Worm (Caenorhabditis elegans): ENCODE data around the gene tra-3.
A peak's percentile ranks its signal among the peaks of the same experiment; 100 is the strongest.

tra-3 gene

DNA sequence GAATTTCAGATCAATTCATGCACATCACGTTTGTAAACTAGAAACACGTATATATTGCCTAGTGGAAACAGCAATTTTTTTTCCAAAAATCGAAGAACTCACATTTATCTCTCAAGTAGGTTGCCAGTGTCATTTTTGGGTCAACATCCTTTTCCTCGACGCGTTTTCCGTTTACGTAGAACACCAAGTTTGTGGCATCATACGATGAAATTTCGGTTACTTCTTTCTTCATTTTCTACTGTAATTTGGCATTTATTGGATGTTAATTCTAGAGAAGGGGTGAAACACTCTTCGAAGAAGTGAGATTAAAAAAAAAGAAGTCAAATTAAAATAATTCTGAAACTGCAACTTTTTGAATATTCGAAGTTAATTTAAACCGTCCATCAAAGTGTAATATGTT, 31.3 kb downstream of the tra-3 start, which contains the start of gene xdh-1:
Gene xdh-1, minus strand, starts transcription at position 240 of the 400 bp plus-strand sequence.
- no peak for TF ChIP-seq R02D3.7 (tag; optimal IDR thresholded peaks at IDR 0.05)
- no peak for TF ChIP-seq nfya-1 (tag; optimal IDR thresholded peaks at IDR 0.05; ENCODE audit: insufficient read depth)
- no peak for TF ChIP-seq ceh-28 (tag; optimal IDR thresholded peaks at IDR 0.05)
- no peak for TF ChIP-seq lsy-12 (tag; optimal IDR thresholded peaks at IDR 0.05)
- TF ChIP-seq sea-2 (GFP tag; optimal IDR thresholded peaks at IDR 0.05): no peak
- no peak for TF ChIP-seq fkh-10 (GFP tag; optimal IDR thresholded peaks at IDR 0.05)
- TF ChIP-seq egl-27 (tag; optimal IDR thresholded peaks at IDR 0.05): no peak
- no peak for TF ChIP-seq nhr-28 (tag; optimal IDR thresholded peaks at IDR 0.05)
- TF ChIP-seq mml-1 (tag; optimal IDR thresholded peaks at IDR 0.05): no peak
- no peak for TF ChIP-seq jun-1 (tag; optimal IDR thresholded peaks at IDR 0.05)
- TF ChIP-seq pha-4 (tag; optimal IDR thresholded peaks at IDR 0.05): no peak
- TF ChIP-seq unc-62 (GFP tag; optimal IDR thresholded peaks at IDR 0.05): no peak
- TF ChIP-seq mdl-1 (tag; optimal IDR thresholded peaks at IDR 0.05): no peak
- TF ChIP-seq unc-39 (tag; optimal IDR thresholded peaks at IDR 0.05): no peak
- no peak for TF ChIP-seq tbx-2 (tag; optimal IDR thresholded peaks at IDR 0.05)
- TF ChIP-seq pqm-1 (tag; optimal IDR thresholded peaks at IDR 0.05): no peak
- no peak for TF ChIP-seq hmg-11 (tag; optimal IDR thresholded peaks at IDR 0.05)
- TF ChIP-seq ZK546.5 (tag; optimal IDR thresholded peaks at IDR 0.05): no peak
- TF ChIP-seq nhr-11 (tag; optimal IDR thresholded peaks at IDR 0.05): no peak
- no peak for TF ChIP-seq nhr-23 (tag; optimal IDR thresholded peaks at IDR 0.05)

- TF ChIP-seq zag-1 (tag; optimal IDR thresholded peaks at IDR 0.05) (no peak), ceh-9 (tag; optimal IDR thresholded peaks at IDR 0.05) (no peak), nhr-23 (tag; optimal IDR thresholded peaks at IDR 0.05) (no peak), mml-1 (tag; optimal IDR thresholded peaks at IDR 0.05) (no peak), lin-39 (tag; optimal IDR thresholded peaks at IDR 0.05) (no peak), nhr-237 (tag; optimal IDR thresholded peaks at IDR 0.05) (no peak), R02D3.7 (tag; optimal IDR thresholded peaks at IDR 0.05) (no peak), fos-1 (tag; optimal IDR thresholded peaks at IDR 0.05) (no peak), fkh-10 (GFP tag; optimal IDR thresholded peaks at IDR 0.05) (no peak), jun-1 (tag; optimal IDR thresholded peaks at IDR 0.05) (no peak), nhr-28 (tag; optimal IDR thresholded peaks at IDR 0.05) (no peak)
These were observed 35.4 kb downstream of the tra-3 start for ce11 chrIV:14408569-14408968.

DNA sequence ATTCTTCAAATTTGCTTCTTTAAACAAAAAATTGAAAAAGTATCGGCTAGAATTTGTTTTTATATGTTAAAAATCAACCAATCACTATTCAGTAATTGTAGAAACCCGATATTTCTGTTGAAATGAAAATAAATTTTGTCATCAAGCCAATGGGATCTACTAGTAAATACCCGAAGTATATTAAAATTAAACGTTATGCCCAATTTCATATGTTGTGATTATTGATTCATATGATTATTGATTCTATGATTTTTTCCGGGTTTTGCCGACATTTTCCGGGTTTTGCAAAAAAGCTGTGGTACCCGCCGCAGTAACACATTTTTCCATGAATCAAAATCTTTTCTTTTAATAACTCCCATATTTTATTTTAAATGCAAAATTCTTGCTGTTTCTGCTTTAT, 48.5 kb downstream of the tra-3 start:
- TF ChIP-seq nhr-237 (tag; optimal IDR thresholded peaks at IDR 0.05): no peak
- TF ChIP-seq jun-1 (tag; optimal IDR thresholded peaks at IDR 0.05): no peak

- TF ChIP-seq snpc-4 (tag; optimal IDR thresholded peaks at IDR 0.05) (no peak), nhr-28 (tag; optimal IDR thresholded peaks at IDR 0.05) (no peak), pqm-1 (tag; optimal IDR thresholded peaks at IDR 0.05) (no peak), unc-62 (GFP tag; optimal IDR thresholded peaks at IDR 0.05) (no peak), nhr-237 (tag; optimal IDR thresholded peaks at IDR 0.05) (no peak), nhr-23 (tag; optimal IDR thresholded peaks at IDR 0.05) (no peak)
These were observed 49.2 kb downstream of the tra-3 start for ce11 chrIV:14394812-14395211.

ce11 chrIV:14393838-14394237, 50.1 kb downstream of the tra-3 start, which contains the start of gene clc-8:
clc-8 (plus strand) TSS chrIV:14394138.
- no peak for TF ChIP-seq lsy-12 (tag; optimal IDR thresholded peaks at IDR 0.05)
- no peak for TF ChIP-seq ZK546.5 (tag; optimal IDR thresholded peaks at IDR 0.05)
- TF ChIP-seq ztf-11 (tag; optimal IDR thresholded peaks at IDR 0.05): no peak
- no peak for TF ChIP-seq elt-3 (tag; optimal IDR thresholded peaks at IDR 0.05)
- TF ChIP-seq tbx-2 (tag; optimal IDR thresholded peaks at IDR 0.05): no peak
- TF ChIP-seq nhr-43 (tag; optimal IDR thresholded peaks at IDR 0.05; ENCODE audit: poor library complexity, severe bottlenecking): no peak
- no peak for TF ChIP-seq pqm-1 (tag; optimal IDR thresholded peaks at IDR 0.05)
- TF ChIP-seq nhr-25 (tag; optimal IDR thresholded peaks at IDR 0.05): no peak

DNA sequence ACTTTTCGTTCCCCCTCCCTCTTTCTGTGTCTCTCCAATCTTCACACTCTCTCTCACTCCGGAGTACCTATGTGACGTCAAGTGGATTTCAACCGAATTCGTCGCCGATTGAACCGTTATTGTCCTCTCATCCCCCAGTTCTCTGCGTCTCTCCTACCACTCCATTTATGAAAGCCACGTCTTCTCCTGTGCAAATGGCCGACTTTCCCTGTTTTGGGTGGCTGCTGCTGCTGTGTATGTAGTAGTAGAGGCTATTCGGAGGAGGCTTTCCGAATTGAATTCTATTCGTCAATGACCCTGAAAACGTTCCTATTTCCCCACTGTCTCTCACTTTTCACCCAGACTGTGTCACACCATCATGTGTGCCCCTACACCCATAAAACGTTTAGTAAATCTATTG, 52.2 kb downstream of the tra-3 start:
- TF ChIP-seq nhr-25 (tag; optimal IDR thresholded peaks at IDR 0.05): peak; percentile 86
- TF ChIP-seq ceh-9 (tag; optimal IDR thresholded peaks at IDR 0.05): no peak
- TF ChIP-seq lin-15B (tag; optimal IDR thresholded peaks at IDR 0.05): no peak
- TF ChIP-seq elt-1 (tag; optimal IDR thresholded peaks at IDR 0.05): no peak
- no peak for TF ChIP-seq nhr-12 (tag; optimal IDR thresholded peaks at IDR 0.05)
- TF ChIP-seq nhr-23 (tag; optimal IDR thresholded peaks at IDR 0.05): peak; percentile 70
- TF ChIP-seq ceh-28 (tag; optimal IDR thresholded peaks at IDR 0.05): peak; percentile 12
- TF ChIP-seq ceh-16 (tag; optimal IDR thresholded peaks at IDR 0.05): no peak
- no peak for TF ChIP-seq zag-1 (tag; optimal IDR thresholded peaks at IDR 0.05)
- TF ChIP-seq elt-2 (tag; optimal IDR thresholded peaks at IDR 0.05): no peak
- no peak for TF ChIP-seq nfya-1 (tag; optimal IDR thresholded peaks at IDR 0.05; ENCODE audit: insufficient read depth)

Data from whole organism, L3 larva.